Worm (Caenorhabditis elegans): ENCODE data around the gene srx-7.

ce11 chrV:521517-521916, 38.5 kb upstream of the srx-7 start, which contains the start of gene srw-107:
- TF ChIP-seq med-1 (GFP tag; optimal IDR thresholded peaks at IDR 0.05; ENCODE audit: insufficient read depth) (no peak), flt-1 (GFP tag; IDR thresholded peaks at IDR 0.05) (no peak)
